Worm (Caenorhabditis elegans) whole organism, late embryonic: ENCODE results near the gene pfd-5.

Experiments used
- C08G9.2 ChIP-seq: sonication (generic microtip); optimal IDR thresholded peaks from 2 replicates; lab custom pipeline; 2016; ENCODE audit warnings: mild to moderate bottlenecking, missing genetic modification characterization, moderate library complexity, missing compliant biosample characterization
- C38D4.7 ChIP-seq: fragments of 200-800 bp; sonication (Bioruptor generic); optimal IDR thresholded peaks from 2 replicates; lab custom pipeline; 2018; ENCODE audit warnings: mild to moderate bottlenecking, missing genetic modification characterization, moderate library complexity, missing compliant biosample characterization
- F13H6.1 ChIP-seq: sonication (generic microtip); optimal IDR thresholded peaks from 2 replicates; lab custom pipeline; 2016; ENCODE audit warnings: missing genetic modification characterization, missing compliant biosample characterization
- T23F11.4 ChIP-seq: fragments of 200-800 bp; sonication (Bioruptor generic); optimal IDR thresholded peaks from 2 replicates; lab custom pipeline; 2018; ENCODE audit warnings: mild to moderate bottlenecking, missing genetic modification characterization, missing compliant biosample characterization
- ahr-1 ChIP-seq: sonication (generic microtip); optimal IDR thresholded peaks from 2 replicates; lab custom pipeline; 2016; ENCODE audit warnings: missing genetic modification characterization, missing compliant biosample characterization
- ceh-14 ChIP-seq: sonication (generic microtip); optimal IDR thresholded peaks from 2 replicates; lab custom pipeline; 2016; ENCODE audit warnings: missing genotype, missing genetic modification characterization, missing compliant biosample characterization
- ceh-18 ChIP-seq: sonication (generic microtip); optimal IDR thresholded peaks from 2 replicates; lab custom pipeline; 2016; ENCODE audit warnings: missing genetic modification characterization, missing compliant biosample characterization
- ceh-19 ChIP-seq: fragments of 200-800 bp; sonication (Bioruptor generic); optimal IDR thresholded peaks from 2 replicates; lab custom pipeline; 2018; ENCODE audit warnings: mild to moderate bottlenecking, missing genetic modification characterization, missing compliant biosample characterization
- ceh-2 ChIP-seq: sonication (generic microtip); optimal IDR thresholded peaks from 2 replicates; lab custom pipeline; 2016; ENCODE audit warnings: missing genotype, missing genetic modification characterization, missing compliant biosample characterization
- ceh-31 ChIP-seq: sonication (generic microtip); optimal IDR thresholded peaks from 2 replicates; lab custom pipeline; 2016; ENCODE audit warnings: missing genetic modification characterization, missing compliant biosample characterization
- ceh-48 ChIP-seq: sonication (generic microtip); optimal IDR thresholded peaks from 2 replicates; lab custom pipeline; 2016; ENCODE audit warnings: missing genetic modification characterization, inconsistent platforms, missing compliant biosample characterization
- che-1 ChIP-seq: sonication (generic microtip); optimal IDR thresholded peaks from 2 replicates; lab custom pipeline; 2016; ENCODE audit warnings: mild to moderate bottlenecking, missing genetic modification characterization, missing compliant biosample characterization
- elt-2 ChIP-seq: sonication (generic microtip); optimal IDR thresholded peaks from 2 replicates; lab custom pipeline; 2016; ENCODE audit warnings: missing genetic modification reagents, missing genetic modification characterization, missing compliant biosample characterization
- ets-4 ChIP-seq: sonication (generic microtip); optimal IDR thresholded peaks from 2 replicates; lab custom pipeline; 2016; ENCODE audit warnings: missing genetic modification characterization, missing compliant biosample characterization
- eyg-1 ChIP-seq: sonication (generic microtip); optimal IDR thresholded peaks from 2 replicates; lab custom pipeline; 2016; ENCODE audit warnings: missing genotype, missing genetic modification characterization, missing compliant biosample characterization
- fax-1 ChIP-seq: sonication (generic microtip); optimal IDR thresholded peaks from 2 replicates; lab custom pipeline; 2016; ENCODE audit warnings: missing genotype, missing genetic modification characterization, missing compliant biosample characterization
- fkh-10 ChIP-seq: fragments of 150-350 bp; optimal IDR thresholded peaks from 2 replicates; lab custom pipeline; 2014; ENCODE audit warnings: missing biosample characterization, missing genetic modification reagents, missing genetic modification characterization
- fkh-6 ChIP-seq: sonication (generic microtip); optimal IDR thresholded peaks from 2 replicates; lab custom pipeline; 2016; ENCODE audit warnings: missing genetic modification characterization, missing compliant biosample characterization
- gmeb-2 ChIP-seq: sonication (generic microtip); optimal IDR thresholded peaks from 2 replicates; lab custom pipeline; 2016; ENCODE audit warnings: missing genetic modification characterization, inconsistent platforms, missing compliant biosample characterization
- hlh-13 ChIP-seq: fragments of 200-800 bp; sonication (Bioruptor generic); optimal IDR thresholded peaks from 2 replicates; lab custom pipeline; 2018; ENCODE audit warnings: mild to moderate bottlenecking, missing genetic modification characterization, missing compliant biosample characterization
- hlh-15 ChIP-seq: sonication (generic microtip); optimal IDR thresholded peaks from 2 replicates; lab custom pipeline; 2016; ENCODE audit warnings: missing genetic modification characterization, missing compliant biosample characterization
- hlh-30 ChIP-seq: sonication (generic microtip); optimal IDR thresholded peaks from 2 replicates; lab custom pipeline; 2017; ENCODE audit warnings: antibody characterized with exemption, missing genetic modification characterization, missing compliant biosample characterization; ENCODE audit not compliant: insufficient read depth
- hlh-6 ChIP-seq: sonication (generic microtip); optimal IDR thresholded peaks from 2 replicates; lab custom pipeline; 2016; ENCODE audit warnings: missing genotype, missing genetic modification characterization, missing compliant biosample characterization
- hlh-8 ChIP-seq: sonication (generic microtip); optimal IDR thresholded peaks from 2 replicates; lab custom pipeline; 2016; ENCODE audit warnings: missing genotype, missing genetic modification characterization, missing compliant biosample characterization
- lim-6 ChIP-seq: sonication (generic microtip); optimal IDR thresholded peaks from 2 replicates; lab custom pipeline; 2016; ENCODE audit warnings: missing genetic modification characterization, missing compliant biosample characterization
- madf-2 ChIP-seq: sonication (generic microtip); optimal IDR thresholded peaks from 2 replicates; lab custom pipeline; 2017; ENCODE audit warnings: missing genetic modification characterization, missing compliant biosample characterization
- nfya-1 ChIP-seq: sonication (generic microtip); optimal IDR thresholded peaks from 2 replicates; lab custom pipeline; 2017; ENCODE audit warnings: missing genetic modification characterization, mild to moderate bottlenecking, missing compliant biosample characterization, antibody characterized with exemption, moderate library complexity
- pat-9 ChIP-seq: fragments of 200-800 bp; sonication (Bioruptor generic); optimal IDR thresholded peaks from 2 replicates; lab custom pipeline; 2018; ENCODE audit warnings: mild to moderate bottlenecking, missing genetic modification characterization, moderate library complexity, missing compliant biosample characterization
- pha-2 ChIP-seq: sonication (generic microtip); optimal IDR thresholded peaks from 2 replicates; lab custom pipeline; 2017; ENCODE audit warnings: mild to moderate bottlenecking, missing genetic modification characterization, missing compliant biosample characterization
- pqm-1 ChIP-seq: sonication (generic microtip); optimal IDR thresholded peaks from 2 replicates; lab custom pipeline; 2016; ENCODE audit warnings: missing genetic modification characterization, missing compliant biosample characterization
- pros-1 ChIP-seq: fragments of 150-350 bp; optimal IDR thresholded peaks from 2 replicates; lab custom pipeline; 2014; ENCODE audit warnings: missing biosample characterization, missing genetic modification reagents, missing genetic modification characterization
- ref-2 ChIP-seq: sonication (generic microtip); optimal IDR thresholded peaks from 2 replicates; lab custom pipeline; 2016; ENCODE audit warnings: missing genetic modification characterization, missing compliant biosample characterization
- rnt-1 ChIP-seq: sonication (generic microtip); optimal IDR thresholded peaks from 2 replicates; lab custom pipeline; 2016; ENCODE audit warnings: missing genetic modification characterization, missing compliant biosample characterization
- sdc-2 ChIP-seq: sonication (generic microtip); optimal IDR thresholded peaks from 2 replicates; lab custom pipeline; 2016; ENCODE audit warnings: missing genotype, missing genetic modification characterization, missing compliant biosample characterization
- sox-2 ChIP-seq: fragments of 200-800 bp; sonication (Bioruptor generic); IDR thresholded peaks from 2 replicates; pipeline ENCODE4 v1.3.6; 2022; ENCODE audit warnings: missing genetic modification reagents, missing genetic modification characterization, missing compliant biosample characterization
- sox-4 ChIP-seq: sonication (generic microtip); optimal IDR thresholded peaks from 2 replicates; lab custom pipeline; 2017; ENCODE audit warnings: mild to moderate bottlenecking, missing genetic modification characterization, inconsistent platforms, missing compliant biosample characterization
- tbx-2 ChIP-seq: sonication (generic microtip); optimal IDR thresholded peaks from 2 replicates; lab custom pipeline; 2016; ENCODE audit warnings: missing genetic modification characterization, missing compliant biosample characterization
- tbx-7 ChIP-seq: sonication (generic microtip); optimal IDR thresholded peaks from 2 replicates; lab custom pipeline; 2016; ENCODE audit warnings: missing genotype, missing genetic modification characterization, missing compliant biosample characterization
- unc-3 ChIP-seq, 2 experiments: fragments of 200-800 bp in 1 of 2; sonication (Bioruptor generic) in 1 of 2; sonication (generic microtip) in 1 of 2; conservative IDR thresholded peaks in 1 of 2; optimal IDR thresholded peaks in 1 of 2; 2 replicates each; pipeline versions ENCODE4 v1.3.6 to Lab custom; 2016 to 2022; ENCODE audit warnings: missing compliant biosample characterization in 2 of 2, missing genetic modification characterization in 2 of 2, missing genetic modification reagents in 1 of 2
- unc-42 ChIP-seq: sonication (generic microtip); optimal IDR thresholded peaks from 2 replicates; lab custom pipeline; 2016; ENCODE audit warnings: missing genotype, missing genetic modification characterization, missing compliant biosample characterization
- unc-55 ChIP-seq: sonication (generic microtip); optimal IDR thresholded peaks from 2 replicates; lab custom pipeline; 2017; ENCODE audit warnings: missing biosample characterization, missing genetic modification reagents, missing genetic modification characterization
- unc-86 ChIP-seq: sonication (generic microtip); optimal IDR thresholded peaks from 2 replicates; lab custom pipeline; 2016; ENCODE audit warnings: missing genetic modification characterization, missing compliant biosample characterization
- zip-5 ChIP-seq: sonication (generic microtip); optimal IDR thresholded peaks from 2 replicates; lab custom pipeline; 2016; ENCODE audit warnings: missing genetic modification characterization, missing compliant biosample characterization
- ztf-16 ChIP-seq: sonication (generic microtip); optimal IDR thresholded peaks from 2 replicates; lab custom pipeline; 2017; ENCODE audit warnings: missing genetic modification characterization, missing compliant biosample characterization

The pfd-5 gene

DNA sequence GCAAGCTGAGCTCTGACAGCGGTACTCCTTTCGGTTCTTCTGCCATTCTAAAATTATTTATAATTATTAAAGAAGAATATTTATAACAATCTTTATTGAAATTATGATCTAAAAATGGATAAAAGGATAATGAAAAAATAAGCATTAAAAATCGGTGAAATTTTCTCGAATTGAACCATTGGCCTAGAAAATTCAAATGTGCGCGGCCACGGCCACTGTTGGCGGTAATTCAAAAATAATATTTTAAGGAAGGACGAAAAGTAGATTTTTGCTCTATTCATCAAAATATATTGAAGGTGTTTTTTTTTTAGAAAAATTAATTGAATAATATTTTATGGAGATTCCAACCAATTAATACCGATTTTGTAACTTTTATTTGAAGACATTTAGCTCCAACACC, at the start of gene pfd-5:
pfd-5 (minus strand) TSS at position 47 of the 400 bp plus-strand sequence.
- peak; percentile 58 for TF ChIP-seq pqm-1 (tag; lab: Kevin White, UChicago)
- TF ChIP-seq pros-1 (tag; lab: Kevin White, UChicago) = no peak
- TF ChIP-seq unc-42 (tag; lab: Kevin White, UChicago) = peak; percentile 23
- peak; percentile 90 for TF ChIP-seq zip-5 (tag; lab: Kevin White, UChicago)
- TF ChIP-seq C08G9.2 (tag; lab: Kevin White, UChicago) = peak; percentile 92
- TF ChIP-seq pat-9 = no peak
- peak; percentile 51 for TF ChIP-seq lim-6 (tag; lab: Kevin White, UChicago)
- peak; percentile 46 for TF ChIP-seq nfya-1 (tag; lab: Kevin White, UChicago)
- peak; percentile 73 for TF ChIP-seq ceh-14 (tag; lab: Kevin White, UChicago)
- peak; percentile 21 for TF ChIP-seq sdc-2 (tag; lab: Kevin White, UChicago)
- TF ChIP-seq C38D4.7 (GFP tag; lab: Kevin White, UChicago) = no peak
- peak; percentile 84 for TF ChIP-seq ref-2 (tag; lab: Kevin White, UChicago)
- TF ChIP-seq che-1 = peak; percentile 5
- TF ChIP-seq sox-4 = no peak
- TF ChIP-seq ceh-19 (GFP tag; lab: Kevin White, UChicago) = no peak
- peak; percentile 74 for TF ChIP-seq fax-1
- peak; percentile 95 for TF ChIP-seq ceh-2 (tag; lab: Kevin White, UChicago)
- TF ChIP-seq sox-2 = no peak
- peak; percentile 34 for TF ChIP-seq pha-2 (tag; lab: Kevin White, UChicago)
- peak; percentile 20 for TF ChIP-seq ahr-1 (tag; lab: Kevin White, UChicago)
- peak; percentile 90 for TF ChIP-seq tbx-7 (tag; lab: Kevin White, UChicago)
- TF ChIP-seq unc-86 (tag; lab: Kevin White, UChicago) = peak; percentile 51
- peak; percentile 47 for TF ChIP-seq rnt-1 (tag; lab: Kevin White, UChicago)
- TF ChIP-seq ceh-18 = no peak
- TF ChIP-seq hlh-6 (tag; lab: Kevin White, UChicago) = peak; percentile 9
- peak; percentile 94 for TF ChIP-seq hlh-8 (tag; lab: Kevin White, UChicago)
- peak; percentile 47 for TF ChIP-seq fkh-6
- TF ChIP-seq gmeb-2 = peak; percentile 18
- TF ChIP-seq unc-3 (GFP tag; conservative IDR thresholded peaks at IDR 0.05; lab: Robert Waterston, UW) = no peak; the same call in 1 of the 2 replicates
- TF ChIP-seq unc-3 (tag; optimal IDR thresholded peaks at IDR 0.05; lab: Kevin White, UChicago) = peak; percentile 12
- TF ChIP-seq madf-2 (tag; lab: Kevin White, UChicago) = peak; percentile 20
- peak; percentile 90 for TF ChIP-seq ets-4
- TF ChIP-seq ceh-31 = peak; percentile 91
- peak; percentile 87 for TF ChIP-seq tbx-2
- no peak for TF ChIP-seq fkh-10 (GFP tag; lab: Kevin White, UChicago)
- TF ChIP-seq elt-2 = peak; percentile 69
- no peak for TF ChIP-seq T23F11.4
- peak; percentile 11 for TF ChIP-seq hlh-15 (tag; lab: Kevin White, UChicago)
- no peak for TF ChIP-seq hlh-13 (GFP tag; lab: Kevin White, UChicago)
- peak; percentile 29 for TF ChIP-seq eyg-1 (tag; lab: Kevin White, UChicago)
- peak; percentile 43 for TF ChIP-seq ztf-16 (tag; lab: Kevin White, UChicago)

- TF ChIP-seq pros-1 (tag; lab: Kevin White, UChicago) (no peak), F13H6.1 (tag; lab: Kevin White, UChicago) (no peak), ceh-48 (tag; lab: Kevin White, UChicago) (no peak), ceh-18 (no peak), pqm-1 (tag; lab: Kevin White, UChicago) (no peak), hlh-30 (tag; lab: Kevin White, UChicago) (no peak), pat-9 (no peak), eyg-1 (tag; lab: Kevin White, UChicago) (no peak), ahr-1 (tag; lab: Kevin White, UChicago) (no peak), unc-55 (GFP tag; lab: Kevin White, UChicago) (no peak), sox-4 (no peak), tbx-7 (tag; lab: Kevin White, UChicago) (no peak)
Observed at ce11 chrIII:7247740-7248139, 49.1 kb upstream of the pfd-5 start, which contains the start of gene zmp-6. Gene zmp-6 (minus strand): TSS chrIII:7247840.
